Worm (Caenorhabditis elegans) whole organism, L2 larva: ENCODE data around the gene mvk-1.

Source experiments
- C34F6.9 ChIP-seq: fragments of 150-350 bp; optimal IDR thresholded peaks from 2 replicates; lab custom pipeline; 2014; ENCODE audit warnings: missing biosample characterization, missing genetic modification characterization
- F13H6.1 ChIP-seq: sonication (generic microtip); optimal IDR thresholded peaks from 2 replicates; lab custom pipeline; 2016; ENCODE audit warnings: missing genetic modification characterization, missing compliant biosample characterization
- ZK546.5 ChIP-seq: sonication (generic microtip); optimal IDR thresholded peaks from 2 replicates; lab custom pipeline; 2017; ENCODE audit warnings: missing biosample characterization, missing genetic modification characterization
- ama-1 ChIP-seq: fragments of 150-350 bp; optimal IDR thresholded peaks from 2 replicates; lab custom pipeline; 2018; ENCODE audit warnings: inconsistent platforms
- blmp-1 ChIP-seq: sonication (generic microtip); optimal IDR thresholded peaks from 2 replicates; lab custom pipeline; 2017; ENCODE audit warnings: missing genetic modification characterization, mild to moderate bottlenecking, missing compliant biosample characterization, antibody characterized with exemption, moderate library complexity; ENCODE audit not compliant: insufficient read depth
- ceh-82 ChIP-seq: fragments of 150-350 bp; optimal IDR thresholded peaks from 2 replicates; lab custom pipeline; 2014; ENCODE audit warnings: missing biosample characterization, missing genetic modification characterization
- crh-2 ChIP-seq: sonication (generic microtip); optimal IDR thresholded peaks from 2 replicates; lab custom pipeline; 2017; ENCODE audit warnings: missing biosample characterization, missing genetic modification characterization
- dmd-4 ChIP-seq: sonication (generic microtip); optimal IDR thresholded peaks from 2 replicates; lab custom pipeline; 2017; ENCODE audit warnings: missing biosample characterization, missing genetic modification characterization
- egl-27 ChIP-seq: sonication (generic microtip); optimal IDR thresholded peaks from 3 replicates; lab custom pipeline; 2017; ENCODE audit warnings: missing biosample characterization, missing genetic modification reagents, missing genetic modification characterization
- elt-1 ChIP-seq: fragments of 150-350 bp; optimal IDR thresholded peaks from 2 replicates; lab custom pipeline; 2014; ENCODE audit warnings: missing biosample characterization, missing genetic modification characterization
- elt-3 ChIP-seq: sonication (generic microtip); optimal IDR thresholded peaks from 2 replicates; lab custom pipeline; 2017; ENCODE audit warnings: missing biosample characterization, missing genetic modification characterization
- fos-1 ChIP-seq: fragments of 150-350 bp; optimal IDR thresholded peaks from 2 replicates; lab custom pipeline; 2014; ENCODE audit warnings: missing biosample characterization, missing genetic modification characterization
- gmeb-1 ChIP-seq: fragments of 150-350 bp; optimal IDR thresholded peaks from 2 replicates; lab custom pipeline; 2014; ENCODE audit warnings: missing biosample characterization, missing genetic modification characterization
- lin-11 ChIP-seq: fragments of 150-350 bp; sonication (generic microtip); optimal IDR thresholded peaks from 2 replicates; lab custom pipeline; 2014; ENCODE audit warnings: missing biosample characterization, missing genetic modification characterization, inconsistent platforms, mixed read lengths
- lin-13 ChIP-seq: fragments of 150-350 bp; optimal IDR thresholded peaks from 2 replicates; lab custom pipeline; 2014; ENCODE audit warnings: missing biosample characterization, missing genetic modification reagents, missing genetic modification characterization
- lsy-2 ChIP-seq, 2 experiments: fragments of 150-350 bp in 1 of 2; sonication (generic microtip) in 1 of 2; optimal IDR thresholded peaks; 2 replicates each; lab custom pipeline; 2014 to 2017; ENCODE audit warnings: missing biosample characterization in 2 of 2, missing genetic modification characterization in 2 of 2
- mbf-1 ChIP-seq: sonication (generic microtip); optimal IDR thresholded peaks from 2 replicates; lab custom pipeline; 2017; ENCODE audit warnings: missing biosample characterization, missing genetic modification characterization
- mdl-1 ChIP-seq, 2 experiments: fragments of 150-350 bp in 1 of 2; sonication (generic microtip) in 1 of 2; optimal IDR thresholded peaks; 2 replicates each; lab custom pipeline; 2017; ENCODE audit warnings: missing biosample characterization in 2 of 2, missing genetic modification characterization in 2 of 2
- nhr-10 ChIP-seq: sonication (generic microtip); optimal IDR thresholded peaks from 2 replicates; lab custom pipeline; 2017; ENCODE audit warnings: missing biosample characterization, missing genetic modification characterization
- nhr-11 ChIP-seq: fragments of 150-350 bp; optimal IDR thresholded peaks from 2 replicates; lab custom pipeline; 2014; ENCODE audit warnings: missing biosample characterization, missing genetic modification characterization
- nhr-12 ChIP-seq: fragments of 150-350 bp; optimal IDR thresholded peaks from 2 replicates; lab custom pipeline; 2014; ENCODE audit warnings: missing biosample characterization, missing genetic modification characterization
- nhr-129 ChIP-seq: fragments of 150-350 bp; optimal IDR thresholded peaks from 2 replicates; lab custom pipeline; 2014; ENCODE audit warnings: missing biosample characterization, missing genetic modification characterization
- nhr-21 ChIP-seq: fragments of 150-350 bp; optimal IDR thresholded peaks from 2 replicates; lab custom pipeline; 2014; ENCODE audit warnings: missing biosample characterization, missing genetic modification characterization
- nhr-25 ChIP-seq: fragments of 150-350 bp; sonication (generic microtip); optimal IDR thresholded peaks from 3 replicates; lab custom pipeline; 2014; ENCODE audit warnings: missing biosample characterization, missing genetic modification characterization
- skn-1 ChIP-seq: sonication (generic microtip); optimal IDR thresholded peaks from 2 replicates; lab custom pipeline; 2017; ENCODE audit warnings: missing biosample characterization, missing genetic modification characterization
- sma-3 ChIP-seq: sonication (generic microtip); optimal IDR thresholded peaks from 2 replicates; lab custom pipeline; 2016; ENCODE audit warnings: missing genetic modification reagents, missing genetic modification characterization, missing compliant biosample characterization
- sma-9 ChIP-seq, 2 experiments: fragments of 150-350 bp in 1 of 2; sonication (generic microtip) in 1 of 2; optimal IDR thresholded peaks; 2 replicates each; lab custom pipeline; 2014 to 2016; ENCODE audit warnings: missing genetic modification characterization in 2 of 2, mild to moderate bottlenecking in 1 of 2, missing biosample characterization in 1 of 2, missing compliant biosample characterization in 1 of 2, missing genetic modification reagents in 1 of 2, moderate library complexity in 1 of 2
- snpc-4 ChIP-seq: fragments of 150-350 bp; optimal IDR thresholded peaks from 2 replicates; lab custom pipeline; 2014; ENCODE audit warnings: missing biosample characterization, missing genetic modification characterization
- unc-55 ChIP-seq: fragments of 150-350 bp; sonication (generic microtip); optimal IDR thresholded peaks from 3 replicates; lab custom pipeline; 2014; ENCODE audit warnings: missing biosample characterization, missing genetic modification reagents, missing genetic modification characterization
- unc-62 ChIP-seq: fragments of 150-350 bp; optimal IDR thresholded peaks from 2 replicates; lab custom pipeline; 2014; ENCODE audit warnings: missing biosample characterization, missing genetic modification reagents, missing genetic modification characterization
- ztf-11 ChIP-seq: sonication (generic microtip); optimal IDR thresholded peaks from 2 replicates; lab custom pipeline; 2017; ENCODE audit warnings: missing biosample characterization, missing genetic modification characterization
- ztf-4 ChIP-seq: fragments of 150-350 bp; optimal IDR thresholded peaks from 2 replicates; lab custom pipeline; 2014; ENCODE audit warnings: missing biosample characterization, missing genetic modification characterization

mvk-1 gene

DNA sequence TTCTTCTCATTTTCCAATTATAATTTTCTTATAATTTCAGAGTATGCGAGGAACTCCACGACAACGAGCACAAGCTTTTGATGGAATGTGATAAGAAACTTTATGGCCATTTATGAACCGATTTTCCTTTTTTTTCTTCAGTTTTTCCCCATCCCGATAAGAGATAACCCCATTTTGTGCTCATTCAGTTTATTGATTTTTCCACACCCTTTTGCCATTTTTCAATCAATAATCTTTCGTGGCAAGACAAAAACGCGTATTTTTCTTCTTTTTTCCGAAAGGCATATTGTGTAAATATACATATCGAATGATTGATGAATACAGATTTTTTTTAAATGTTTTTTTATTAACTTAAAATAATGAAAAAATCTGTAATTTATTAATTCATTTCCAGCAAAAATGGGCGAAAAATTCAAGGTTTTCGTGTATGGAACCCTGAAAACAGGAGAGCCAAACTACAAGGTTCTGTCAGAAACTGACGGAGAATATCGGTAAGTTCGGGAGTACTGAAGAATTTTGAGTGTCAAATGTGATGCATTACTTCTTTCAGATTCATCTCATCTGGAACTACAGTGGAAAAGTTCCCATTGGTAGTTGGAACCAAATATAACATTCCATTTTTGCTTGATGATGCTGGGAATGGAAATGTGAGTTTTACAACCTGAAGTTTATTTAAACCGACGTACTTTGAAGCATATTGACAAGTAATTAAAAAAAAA, 28.3 kb upstream of the mvk-1 start, which contains the start of gene F42A10.9 (continued):
- TF ChIP-seq blmp-1 (tag; lab: Kevin White, UChicago): no peak
- TF ChIP-seq ZK546.5 (tag; lab: Kevin White, UChicago): no peak
- no peak for TF ChIP-seq unc-62 (GFP tag; lab: Kevin White, UChicago)
- peak; percentile 34 for TF ChIP-seq nhr-129 (tag; lab: Kevin White, UChicago)
- no peak for TF ChIP-seq nhr-10 (tag; lab: Kevin White, UChicago)
- peak; percentile 48 for TF ChIP-seq C34F6.9 (tag; lab: Kevin White, UChicago)
- TF ChIP-seq elt-3 (tag; lab: Kevin White, UChicago): no peak
- no peak for TF ChIP-seq mbf-1 (tag; lab: Kevin White, UChicago)
- TF ChIP-seq ztf-11 (tag; lab: Kevin White, UChicago): no peak
- no peak for TF ChIP-seq nhr-11 (tag; lab: Kevin White, UChicago)
- TF ChIP-seq unc-55 (GFP tag; lab: Kevin White, UChicago): no peak

DNA sequence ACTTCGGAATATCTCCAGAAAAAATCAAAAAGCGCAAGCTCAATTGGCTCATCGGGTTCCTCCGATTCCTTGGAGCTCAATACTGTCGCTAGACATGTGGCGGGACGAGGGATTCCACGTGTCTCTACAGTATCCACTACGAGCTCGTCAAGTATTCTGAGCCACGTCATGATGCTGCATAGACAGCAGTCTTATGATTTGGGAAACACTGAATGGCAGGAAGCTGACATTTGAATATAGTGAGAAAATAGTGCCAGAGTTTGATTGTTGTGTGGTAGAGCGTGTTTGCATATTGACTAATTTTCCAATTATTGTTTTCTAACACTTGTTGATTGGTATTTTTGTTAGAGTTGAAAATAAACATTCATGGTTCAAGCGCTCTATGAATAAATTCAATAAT, 27.3 kb upstream of the mvk-1 start:
- TF ChIP-seq mdl-1 (tag; optimal IDR thresholded peaks at IDR 0.05; lab: Kevin White, UChicago): no peak
- no peak for TF ChIP-seq nhr-12 (tag; lab: Kevin White, UChicago)

DNA sequence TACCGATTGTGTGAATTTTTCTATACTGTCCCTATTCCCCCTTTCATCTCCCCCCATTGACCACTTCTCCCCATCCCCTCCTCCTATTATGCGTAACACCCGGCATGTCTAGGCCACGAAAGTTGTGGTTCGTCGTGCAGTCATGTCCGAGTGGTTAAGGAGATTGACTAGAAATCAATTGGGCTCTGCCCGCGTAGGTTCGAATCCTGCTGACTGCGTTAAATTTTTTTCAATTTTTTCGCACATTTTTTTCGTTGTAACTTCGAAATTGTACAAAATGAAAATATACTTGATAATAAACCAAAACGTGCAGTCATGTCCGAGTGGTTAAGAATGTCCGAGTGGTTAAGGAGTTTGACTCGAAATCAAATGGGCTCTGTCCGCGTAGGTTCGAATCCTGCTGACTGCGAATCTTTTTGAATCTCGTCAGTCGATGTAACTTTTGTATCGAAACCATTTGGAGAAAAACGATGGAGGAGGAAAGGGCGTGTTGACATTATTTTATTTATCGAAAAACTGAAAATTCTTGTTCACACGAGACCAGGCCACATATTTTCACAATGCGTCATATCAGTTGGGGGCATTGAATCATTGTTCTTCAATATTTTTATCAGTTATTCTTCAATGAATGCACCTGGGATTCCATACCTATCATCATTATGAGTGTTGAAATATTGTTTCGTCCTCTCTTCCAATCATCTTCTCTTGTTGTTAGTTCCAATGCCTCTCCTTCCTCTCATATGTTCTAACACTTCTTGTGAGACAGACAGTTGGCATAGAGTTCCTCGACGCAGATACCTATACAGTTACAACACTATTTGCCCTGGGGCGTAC, 22.8 kb upstream of the mvk-1 start, which contains the start of gene nfm-1:
nfm-1 (plus strand) TSS at position 812 of the 834 bp plus-strand sequence.
- TF ChIP-seq lin-13 (GFP tag; lab: Kevin White, UChicago): peak; percentile 39
- TF ChIP-seq nhr-12 (tag; lab: Kevin White, UChicago): no peak
- TF ChIP-seq fos-1 (tag; lab: Kevin White, UChicago): peak; percentile 95
- TF ChIP-seq lsy-2 (tag; optimal IDR thresholded peaks at IDR 0.05; lab: Kevin White, UChicago): peak; percentile 57 to 68
- peak in 1 of 2 experiments; percentile 13 for TF ChIP-seq mdl-1 (tag; optimal IDR thresholded peaks at IDR 0.05; lab: Kevin White, UChicago)
- peak; percentile 52 for TF ChIP-seq F13H6.1 (tag; lab: Kevin White, UChicago)
- peak; percentile 54 for TF ChIP-seq ztf-4 (tag; lab: Kevin White, UChicago)
- TF ChIP-seq egl-27 (tag; lab: Kevin White, UChicago): peak; percentile 15
- TF ChIP-seq sma-3 (GFP tag; lab: Kevin White, UChicago): peak; percentile 56
- peak; percentile 63 for TF ChIP-seq unc-55 (GFP tag; lab: Kevin White, UChicago)
- peak; percentile 72 for TF ChIP-seq gmeb-1
- peak; percentile 39 for TF ChIP-seq nhr-11 (tag; lab: Kevin White, UChicago)
- TF ChIP-seq crh-2 (tag; lab: Kevin White, UChicago): peak; percentile 47
- no peak for TF ChIP-seq ceh-82 (tag; lab: Kevin White, UChicago)
- peak; percentile 21 for TF ChIP-seq mbf-1 (tag; lab: Kevin White, UChicago)
- peak; percentile 18 for TF ChIP-seq blmp-1 (tag; lab: Kevin White, UChicago)
- TF ChIP-seq nhr-129 (tag; lab: Kevin White, UChicago): peak; percentile 72
- TF ChIP-seq elt-3 (tag; lab: Kevin White, UChicago): no peak
- TF ChIP-seq nhr-25 (tag; lab: Kevin White, UChicago): peak; percentile 36
- peak; percentile 64 for TF ChIP-seq sma-9 (GFP tag; optimal IDR thresholded peaks at IDR 0.05; lab: Kevin White, UChicago)
- TF ChIP-seq sma-9 (tag; optimal IDR thresholded peaks at IDR 0.05; lab: Kevin White, UChicago): no peak
- peak; percentile 41 for TF ChIP-seq C34F6.9 (tag; lab: Kevin White, UChicago)
- TF ChIP-seq nhr-21 (tag; lab: Kevin White, UChicago): peak; percentile 60
- no peak for TF ChIP-seq dmd-4
- no peak for TF ChIP-seq elt-1 (tag; lab: Kevin White, UChicago)
- TF ChIP-seq ama-1 (lab: Kevin White, UChicago): no peak
- peak; percentile 68 for TF ChIP-seq skn-1 (tag; lab: Kevin White, UChicago)
- peak; percentile 18 for TF ChIP-seq nhr-10 (tag; lab: Kevin White, UChicago)
- peak; percentile 70 for TF ChIP-seq lin-11 (tag; lab: Kevin White, UChicago)
- peak; percentile 15 for TF ChIP-seq snpc-4 (tag; lab: Kevin White, UChicago)
